Worm (Caenorhabditis elegans): ENCODE measurements around the gene F53F4.12.

Gene F53F4.12

DNA sequence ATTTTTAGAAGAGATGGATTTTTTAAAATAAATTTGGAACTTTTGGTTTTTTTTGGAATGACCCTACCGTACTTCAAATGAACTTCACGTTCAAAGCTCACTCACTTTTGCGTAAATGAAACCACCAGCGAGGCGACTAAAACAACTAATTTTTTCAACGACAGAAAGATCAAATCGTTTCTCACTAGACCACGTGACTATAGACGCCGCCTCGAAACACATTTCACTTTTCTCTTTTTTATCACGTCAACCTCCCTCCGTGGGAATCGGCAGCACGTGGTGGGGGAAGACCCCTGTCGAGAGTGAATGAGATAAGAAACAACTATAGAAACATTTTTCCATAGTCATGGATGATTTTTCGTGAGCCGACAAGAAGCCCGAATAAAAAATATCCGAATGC lies 31.4 kb downstream of the F53F4.12 start:
- TF ChIP-seq dmd-4 (tag; optimal IDR thresholded peaks at IDR 0.05) (no peak), aly-2 (tag; optimal IDR thresholded peaks at IDR 0.05) (no peak), ztf-11 (tag; optimal IDR thresholded peaks at IDR 0.05) (no peak), mab-5 (tag; optimal IDR thresholded peaks at IDR 0.05) (no peak), nhr-12 (tag; optimal IDR thresholded peaks at IDR 0.05) (no peak), nhr-11 (tag; optimal IDR thresholded peaks at IDR 0.05) (no peak), egl-27 (tag; optimal IDR thresholded peaks at IDR 0.05) (peak; percentile 70), lin-13 (GFP tag; optimal IDR thresholded peaks at IDR 0.05) (peak; percentile 70), fos-1 (tag; optimal IDR thresholded peaks at IDR 0.05) (peak; percentile 69), ama-1 (optimal IDR thresholded peaks at IDR 0.05) (peak; percentile 48), lin-39 (tag; optimal IDR thresholded peaks at IDR 0.05) (no peak), nhr-6 (tag; optimal IDR thresholded peaks at IDR 0.05) (no peak), nhr-21 (tag; optimal IDR thresholded peaks at IDR 0.05) (peak; percentile 76), unc-62 (GFP tag; optimal IDR thresholded peaks at IDR 0.05) (peak; percentile 27), R02D3.7 (tag; optimal IDR thresholded peaks at IDR 0.05) (no peak), elt-1 (tag; optimal IDR thresholded peaks at IDR 0.05) (no peak), unc-39 (tag; optimal IDR thresholded peaks at IDR 0.05) (no peak), mbf-1 (tag; optimal IDR thresholded peaks at IDR 0.05) (no peak), Y55F3AM.14 (GFP tag; optimal IDR thresholded peaks at IDR 0.05) (no peak), ZK546.5 (tag; optimal IDR thresholded peaks at IDR 0.05) (no peak), nhr-10 (tag; optimal IDR thresholded peaks at IDR 0.05) (peak; percentile 5), ceh-82 (tag; optimal IDR thresholded peaks at IDR 0.05) (no peak), ceh-16 (tag; optimal IDR thresholded peaks at IDR 0.05) (peak; percentile 3), nhr-25 (tag; optimal IDR thresholded peaks at IDR 0.05) (peak; percentile 91), unc-55 (GFP tag; optimal IDR thresholded peaks at IDR 0.05) (peak; percentile 9), ztf-1 (GFP tag; conservative IDR thresholded peaks at IDR 0.05) (no peak), lsy-2 (tag; optimal IDR thresholded peaks at IDR 0.05) (peak; percentile 12 to 74), nhr-23 (tag; optimal IDR thresholded peaks at IDR 0.05) (no peak), nhr-77 (tag; optimal IDR thresholded peaks at IDR 0.05) (no peak), crh-2 (tag; optimal IDR thresholded peaks at IDR 0.05) (peak; percentile 91), elt-3 (tag; optimal IDR thresholded peaks at IDR 0.05) (no peak), F13H6.1 (tag; optimal IDR thresholded peaks at IDR 0.05) (peak; percentile 89), C34F6.9 (tag; optimal IDR thresholded peaks at IDR 0.05) (peak; percentile 65), alr-1 (tag; optimal IDR thresholded peaks at IDR 0.05) (no peak), skn-1 (tag; optimal IDR thresholded peaks at IDR 0.05) (no peak), peb-1 (tag; optimal IDR thresholded peaks at IDR 0.05) (no peak), blmp-1 (tag; optimal IDR thresholded peaks at IDR 0.05; ENCODE audit: insufficient read depth) (peak; percentile 98), snpc-4 (tag; optimal IDR thresholded peaks at IDR 0.05) (peak; percentile 29), sma-9 (GFP tag; optimal IDR thresholded peaks at IDR 0.05) (peak; percentile 100), sma-9 (tag; optimal IDR thresholded peaks at IDR 0.05) (peak; percentile 20), sem-4 (tag; optimal IDR thresholded peaks at IDR 0.05) (peak; percentile 78), sma-3 (GFP tag; optimal IDR thresholded peaks at IDR 0.05) (peak; percentile 93), zag-1 (tag; optimal IDR thresholded peaks at IDR 0.05) (no peak), mdl-1 (tag; optimal IDR thresholded peaks at IDR 0.05) (peak; percentile 93 to 97), gmeb-1 (tag; optimal IDR thresholded peaks at IDR 0.05) (peak; percentile 65), nhr-237 (tag; optimal IDR thresholded peaks at IDR 0.05) (no peak), lin-11 (tag; optimal IDR thresholded peaks at IDR 0.05) (no peak), ztf-4 (tag; optimal IDR thresholded peaks at IDR 0.05) (peak; percentile 88), nhr-129 (tag; optimal IDR thresholded peaks at IDR 0.05) (peak; percentile 87)

All from whole organism, L2 larva.